Fruit fly (Drosophila melanogaster): Measurements from ENCODE around the gene AlaRS.
A peak's percentile ranks its signal among the peaks of the same experiment; 100 is the strongest.

AlaRS gene

dm6 chr2L:8416350-8417046 lies 34.9 kb upstream of the AlaRS start (continued):
- TF ChIP-seq fd59A (GFP tag; optimal IDR thresholded peaks at IDR 0.05): peak; percentile 65
- TF ChIP-seq CG9139 (GFP tag; optimal IDR thresholded peaks at IDR 0.05): peak; percentile 47
- peak; percentile 73 for TF ChIP-seq Smox (GFP tag; optimal IDR thresholded peaks at IDR 0.05)
- TF ChIP-seq esn (GFP tag; optimal IDR thresholded peaks at IDR 0.05): peak; percentile 85
- TF ChIP-seq Sox15 (GFP tag; optimal IDR thresholded peaks at IDR 0.05): peak; percentile 7
- peak; percentile 82 to 90 for TF ChIP-seq ss (GFP tag; optimal IDR thresholded peaks at IDR 0.05)
- TF ChIP-seq Ets21C (GFP tag; optimal IDR thresholded peaks at IDR 0.05): peak; percentile 60
- peak; percentile 98 for TF ChIP-seq Sox14 (GFP tag; optimal IDR thresholded peaks at IDR 0.05)
- peak; percentile 65 for TF ChIP-seq CG32006 (GFP tag; optimal IDR thresholded peaks at IDR 0.05)

- peak; percentile 38 for TF ChIP-seq Met (GFP tag; optimal IDR thresholded peaks at IDR 0.05)
- TF ChIP-seq CG10631 (GFP tag; optimal IDR thresholded peaks at IDR 0.05): peak; percentile 64
- no peak for TF ChIP-seq CG4318 (GFP tag; optimal IDR thresholded peaks at IDR 0.05)
- no peak for TF ChIP-seq OdsH (GFP tag; optimal IDR thresholded peaks at IDR 0.05)
- peak; percentile 48 for TF ChIP-seq Hr4 (GFP tag; optimal IDR thresholded peaks at IDR 0.05)
- no peak for TF ChIP-seq CG8319 (GFP tag; optimal IDR thresholded peaks at IDR 0.05)
- peak; percentile 30 for TF ChIP-seq Eip75B (GFP tag; optimal IDR thresholded peaks at IDR 0.05)
- no peak for TF ChIP-seq Gug (GFP tag; IDR thresholded peaks at IDR 0.05)
- TF ChIP-seq achi (GFP tag; optimal IDR thresholded peaks at IDR 0.05): peak; percentile 52
- peak; percentile 41 for TF ChIP-seq CG6854 (GFP tag; optimal IDR thresholded peaks at IDR 0.05)
- no peak for TF ChIP-seq Smox (GFP tag; optimal IDR thresholded peaks at IDR 0.05)
- no peak for TF ChIP-seq Eip93F (GFP tag; optimal IDR thresholded peaks at IDR 0.05)
- TF ChIP-seq vri (GFP tag; optimal IDR thresholded peaks at IDR 0.05): peak; percentile 58
- TF ChIP-seq salr (GFP tag; optimal IDR thresholded peaks at IDR 0.05): no peak
- peak; percentile 22 for TF ChIP-seq lz (GFP tag; optimal IDR thresholded peaks at IDR 0.05)
- TF ChIP-seq CG11902 (GFP tag; optimal IDR thresholded peaks at IDR 0.05): no peak
- TF ChIP-seq CG1621 (tag; optimal IDR thresholded peaks at IDR 0.05): no peak
- no peak; the same call in 1 of the 2 replicates for TF ChIP-seq CG11294 (GFP tag; IDR thresholded peaks at IDR 0.05)
- no peak for TF ChIP-seq spab (GFP tag; optimal IDR thresholded peaks at IDR 0.05)
- TF ChIP-seq Hr38 (GFP tag; optimal IDR thresholded peaks at IDR 0.05): no peak
- peak; percentile 7 for TF ChIP-seq CG6792 (GFP tag; optimal IDR thresholded peaks at IDR 0.05)
- no peak for TF ChIP-seq CG11762 (GFP tag; optimal IDR thresholded peaks at IDR 0.05; ENCODE audit: insufficient read depth)
- TF ChIP-seq Eip78C (GFP tag): peak; percentile 76
- no peak for TF ChIP-seq CG16779 (tag; optimal IDR thresholded peaks at IDR 0.05)
- TF ChIP-seq CG7368 (GFP tag; optimal IDR thresholded peaks at IDR 0.05): peak; percentile 25
- TF ChIP-seq CG3032 (tag; optimal IDR thresholded peaks at IDR 0.05): peak; percentile 48
- peak; percentile 35 for TF ChIP-seq Sox102F (GFP tag; optimal IDR thresholded peaks at IDR 0.05)
- no peak for TF ChIP-seq CG9139 (GFP tag; optimal IDR thresholded peaks at IDR 0.05)
- peak; percentile 12 for TF ChIP-seq Ets21C (GFP tag; optimal IDR thresholded peaks at IDR 0.05)
- peak; percentile 71 for TF ChIP-seq esn (GFP tag; optimal IDR thresholded peaks at IDR 0.05)
- TF ChIP-seq CG8119 (GFP tag; IDR thresholded peaks at IDR 0.05): peak; percentile 55; the same call in 1 of the 3 replicates
- no peak for TF ChIP-seq Sox15 (GFP tag; optimal IDR thresholded peaks at IDR 0.05)
- TF ChIP-seq dsx (GFP tag; optimal IDR thresholded peaks at IDR 0.05; ENCODE audit: poor library complexity, severe bottlenecking): peak; percentile 2
- TF ChIP-seq acj6 (GFP tag; optimal IDR thresholded peaks at IDR 0.05): no peak
- TF ChIP-seq svp (GFP tag): peak; percentile 84
- TF ChIP-seq Sox14 (GFP tag; optimal IDR thresholded peaks at IDR 0.05): no peak
- TF ChIP-seq CG10669 (GFP tag; optimal IDR thresholded peaks at IDR 0.05): no peak
- TF ChIP-seq Ets96B (tag; optimal IDR thresholded peaks at IDR 0.05): peak; percentile 25
- peak; percentile 78 for TF ChIP-seq fkh (GFP tag; optimal IDR thresholded peaks at IDR 0.05)
- no peak for TF ChIP-seq Hr39 (GFP tag; optimal IDR thresholded peaks at IDR 0.05)
- TF ChIP-seq CG6163 (GFP tag; IDR thresholded peaks at IDR 0.05): peak; percentile 68; the same call in 1 of the 3 replicates
- TF ChIP-seq Lpt (GFP tag; optimal IDR thresholded peaks at IDR 0.05): no peak
- TF ChIP-seq ss (GFP tag; optimal IDR thresholded peaks at IDR 0.05): peak; percentile 6 to 45
These were observed 33.6 kb upstream of the AlaRS start, which contains the start of the genes CG13398 and Akap200 for dm6 chr2L:8414887-8415883. TSS of gene CG13398 (minus strand) at chr2L:8415256. TSS of gene Akap200 (plus strand) at chr2L:8415690.
